Fruit fly (Drosophila melanogaster) whole organism, embryonic: ENCODE data around the gene GluRIID.

Experiments
- Abd-B ChIP-seq: fragments of 200-800 bp; sonication (Bioruptor generic); optimal IDR thresholded peaks from 2 replicates; lab custom pipeline; 2018; ENCODE audit warnings: missing biosample characterization, mild to moderate bottlenecking, missing genetic modification characterization, moderate library complexity
- CG11504 ChIP-seq: fragments of 200-800 bp; sonication (Bioruptor generic); optimal IDR thresholded peaks from 3 replicates; lab custom pipeline; 2019; ENCODE audit warnings: missing biosample characterization, mild to moderate bottlenecking, missing genetic modification characterization, moderate library complexity
- CG12071 ChIP-seq: fragments of 200-800 bp; sonication (Bioruptor generic); optimal IDR thresholded peaks from 3 replicates; lab custom pipeline; 2018; ENCODE audit warnings: missing biosample characterization, mild to moderate bottlenecking, missing genetic modification characterization
- CG14965 ChIP-seq: fragments of 200-800 bp; sonication (Bioruptor generic); optimal IDR thresholded peaks from 2 replicates; lab custom pipeline; 2016; ENCODE audit warnings: missing biosample characterization, missing genetic modification characterization, borderline replicate concordance
- CG15514 ChIP-seq: fragments of 200-800 bp; sonication (Bioruptor generic); optimal IDR thresholded peaks from 3 replicates; lab custom pipeline; 2017; ENCODE audit warnings: missing biosample characterization, missing genetic modification characterization, mild to moderate bottlenecking, moderate library complexity, missing genetic modification reagents
- CG2875 ChIP-seq: fragments of 200-800 bp; sonication (Bioruptor generic); optimal IDR thresholded peaks from 2 replicates; lab custom pipeline; 2017; ENCODE audit warnings: missing biosample characterization, mild to moderate bottlenecking, missing genetic modification characterization, missing genetic modification reagents
- CG32532 ChIP-seq: fragments of 200-800 bp; sonication (Bioruptor generic); IDR thresholded peaks from 2 replicates; pipeline ENCODE4 v1.3.6; 2022; ENCODE audit warnings: missing biosample characterization, missing genetic modification characterization
- CG34422 ChIP-seq: fragments of 200-800 bp; sonication (Bioruptor generic); IDR thresholded peaks from 3 replicates; pipeline ENCODE4 v1.3.6; 2022; ENCODE audit warnings: missing biosample characterization, missing genetic modification characterization
- CG7963 ChIP-seq: fragments of 200-800 bp; sonication (Bioruptor generic); IDR thresholded peaks from 3 replicates; pipeline ENCODE4 v1.3.6; 2022; ENCODE audit warnings: missing biosample characterization, missing genetic modification characterization; ENCODE audit not compliant: partially characterized antibody
- D ChIP-seq, 2 experiments: fragments of 200-800 bp in 1 of 2; fragments of >200 bp in 1 of 2; sonication (Bioruptor generic) in 1 of 2; optimal IDR thresholded peaks; 2 replicates in 1 of 2; 3 replicates in 1 of 2; lab custom pipeline; 2017; ENCODE audit warnings: mild to moderate bottlenecking in 1 of 2, missing biosample characterization in 1 of 2, missing genetic modification characterization in 1 of 2, missing genetic modification reagents in 1 of 2
- Dp ChIP-seq: fragments of 200-800 bp; sonication (Bioruptor generic); optimal IDR thresholded peaks from 2 replicates; lab custom pipeline; 2018; ENCODE audit warnings: missing biosample characterization, mild to moderate bottlenecking, missing genetic modification characterization, moderate library complexity
- Drgx ChIP-seq: fragments of 200-800 bp; sonication (Bioruptor generic); IDR thresholded peaks from 2 replicates; pipeline ENCODE4 v1.3.6; 2022; ENCODE audit warnings: missing biosample characterization, missing genetic modification characterization
- E2f1 ChIP-seq: fragments of 200-800 bp; sonication (Bioruptor generic); IDR thresholded peaks from 2 replicates; pipeline ENCODE4 v1.3.6; 2022; ENCODE audit warnings: missing biosample characterization, missing genetic modification characterization
- Ets65A ChIP-seq: fragments of 200-800 bp; sonication (Bioruptor generic); peaks from one replicate; lab custom pipeline; 2016; ENCODE audit warnings: missing biosample characterization, missing genetic modification characterization
- Hr39 ChIP-seq: fragments of >200 bp; optimal IDR thresholded peaks from 2 replicates; lab custom pipeline; 2017
- MESR4 ChIP-seq: fragments of 200-800 bp; sonication (Bioruptor generic); optimal IDR thresholded peaks from 2 replicates; lab custom pipeline; 2018; ENCODE audit warnings: missing biosample characterization, mild to moderate bottlenecking, missing genetic modification characterization, moderate library complexity
- Med ChIP-seq: fragments of 200-800 bp; sonication (Bioruptor generic); peaks from one replicate; lab custom pipeline; 2016; ENCODE audit warnings: missing biosample characterization, missing genetic modification characterization, mild to moderate bottlenecking, inconsistent platforms, moderate library complexity
- NC2α ChIP-seq: fragments of 200-800 bp; sonication (Bioruptor generic); optimal IDR thresholded peaks from 2 replicates; lab custom pipeline; 2016; ENCODE audit warnings: missing biosample characterization, missing genetic modification characterization
- Rfx ChIP-seq: fragments of 200-800 bp; sonication (Bioruptor generic); IDR thresholded peaks from 2 replicates; pipeline ENCODE4 v1.3.6; 2022; ENCODE audit warnings: missing biosample characterization, missing genetic modification characterization
- Tbp ChIP-seq: fragments of >200 bp; optimal IDR thresholded peaks from 2 replicates; lab custom pipeline; 2018; ENCODE audit warnings: missing biosample characterization, missing genetic modification characterization
- YL-1 ChIP-seq: fragments of 200-800 bp; sonication (Bioruptor generic); optimal IDR thresholded peaks from 3 replicates; lab custom pipeline; 2017; ENCODE audit warnings: missing biosample characterization, mild to moderate bottlenecking, missing genetic modification characterization
- al ChIP-seq: fragments of 200-800 bp; sonication (Bioruptor generic); IDR thresholded peaks from 2 replicates; pipeline ENCODE4 v1.3.6; 2022; ENCODE audit warnings: missing biosample characterization, missing genetic modification characterization
- chm ChIP-seq: fragments of 200-800 bp; sonication (Bioruptor generic); IDR thresholded peaks from 2 replicates; pipeline ENCODE4 v1.3.6; 2022; ENCODE audit warnings: missing biosample characterization, missing genetic modification characterization
- ci ChIP-seq: fragments of 200-800 bp; sonication (Bioruptor generic); IDR thresholded peaks from 3 replicates; pipeline ENCODE4 v1.3.6; 2022; ENCODE audit warnings: missing biosample characterization, missing genetic modification characterization
- dpn ChIP-seq, 2 experiments: fragments of 200-800 bp; sonication (Bioruptor generic); optimal IDR thresholded peaks; 3 replicates each; lab custom pipeline; 2016; ENCODE audit warnings: missing biosample characterization in 2 of 2, missing genetic modification characterization in 2 of 2
- ewg ChIP-seq: fragments of 200-800 bp; sonication (Bioruptor generic); optimal IDR thresholded peaks from 3 replicates; lab custom pipeline; 2017; ENCODE audit warnings: mild to moderate bottlenecking, missing biosample characterization, missing genetic modification reagents, missing genetic modification characterization
- eyg ChIP-seq: fragments of 200-800 bp; sonication (Bioruptor generic); optimal IDR thresholded peaks from 3 replicates; lab custom pipeline; 2016; ENCODE audit warnings: missing biosample characterization, missing genetic modification characterization
- kah ChIP-seq: fragments of 200-800 bp; sonication (Bioruptor generic); optimal IDR thresholded peaks from 2 replicates; lab custom pipeline; 2018; ENCODE audit warnings: missing biosample characterization, mild to moderate bottlenecking, missing genetic modification characterization
- knrl ChIP-seq: fragments of 200-800 bp; sonication (Bioruptor generic); IDR thresholded peaks from 3 replicates; pipeline ENCODE4 v1.3.6; 2022; ENCODE audit warnings: missing biosample characterization, missing genetic modification characterization; ENCODE audit not compliant: partially characterized antibody
- nerfin-1 ChIP-seq: fragments of 200-800 bp; sonication (Bioruptor generic); optimal IDR thresholded peaks from 3 replicates; lab custom pipeline; 2019; ENCODE audit warnings: missing biosample characterization, mild to moderate bottlenecking, missing genetic modification characterization, moderate library complexity
- oc ChIP-seq: fragments of 200-800 bp; sonication (Bioruptor generic); optimal IDR thresholded peaks from 2 replicates; lab custom pipeline; 2018; ENCODE audit warnings: missing biosample characterization, mild to moderate bottlenecking, missing genetic modification characterization, moderate library complexity
- odd ChIP-seq: fragments of 200-800 bp; sonication (Bioruptor generic); optimal IDR thresholded peaks from 2 replicates; lab custom pipeline; 2017; ENCODE audit warnings: missing biosample characterization, mild to moderate bottlenecking, missing genetic modification characterization
- scrt ChIP-seq: fragments of 200-800 bp; sonication (Bioruptor generic); optimal IDR thresholded peaks from 2 replicates; lab custom pipeline; 2018; ENCODE audit warnings: missing biosample characterization, mild to moderate bottlenecking, missing genetic modification characterization, moderate library complexity
- sens ChIP-seq: fragments of 200-800 bp; sonication (Bioruptor generic); peaks from one replicate; lab custom pipeline; 2016; ENCODE audit warnings: missing biosample characterization, missing genetic modification characterization
- seq ChIP-seq: fragments of 200-800 bp; sonication (Bioruptor generic); IDR thresholded peaks from 2 replicates; pipeline ENCODE4 v1.3.6; 2022; ENCODE audit warnings: missing biosample characterization, missing genetic modification characterization
- stc ChIP-seq: fragments of 200-800 bp; sonication (Bioruptor generic); IDR thresholded peaks from 2 replicates; pipeline ENCODE4 v1.3.6; 2022; ENCODE audit warnings: missing biosample characterization, missing genetic modification characterization
- vvl ChIP-seq: fragments of 200-800 bp; sonication (Bioruptor generic); IDR thresholded peaks from 2 replicates; pipeline ENCODE4 v1.3.6; 2022; ENCODE audit warnings: missing biosample characterization, missing genetic modification characterization
- z ChIP-seq: fragments of 200-800 bp; sonication (Bioruptor generic); IDR thresholded peaks from 3 replicates; pipeline ENCODE4 v1.3.6; 2022; ENCODE audit warnings: missing biosample characterization, missing genetic modification characterization
- zfh1 ChIP-seq: fragments of 200-800 bp; sonication (Bioruptor generic); IDR thresholded peaks from 3 replicates; pipeline ENCODE4 v1.3.6; 2022; ENCODE audit warnings: missing biosample characterization, missing genetic modification characterization

The GluRIID gene

DNA sequence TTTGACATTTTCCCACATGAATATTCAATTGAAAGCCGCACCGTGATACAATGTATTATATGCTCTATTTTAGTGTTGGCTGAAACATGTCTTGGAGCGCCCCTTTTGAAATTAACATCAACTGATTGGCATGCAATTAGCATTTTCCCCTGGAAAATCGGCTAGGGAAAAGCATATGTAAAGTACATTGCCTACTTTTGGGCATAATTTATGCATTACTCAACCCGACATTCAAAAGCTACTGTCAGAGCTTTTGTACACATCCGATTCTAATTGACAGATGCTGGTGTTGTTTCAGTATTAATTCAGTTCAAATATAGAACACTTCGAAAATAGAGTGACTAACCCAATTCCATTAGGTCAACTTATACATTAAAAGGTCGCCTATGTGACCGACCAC, 23.5 kb upstream of the GluRIID start (continued):
- TF ChIP-seq Abd-B (GFP tag; lab: Kevin White, UChicago) (no peak), CG14965 (GFP tag; lab: Kevin White, UChicago) (no peak), Tbp (GFP tag; lab: Kevin White, UChicago) (no peak), YL-1 (GFP tag; lab: Kevin White, UChicago) (no peak), zfh1 (GFP tag; lab: Robert Waterston, UW) (no peak)

dm6 chr3R:20669040-20669621, 16.9 kb upstream of the GluRIID start, which contains the start of gene Cpr92F:
Gene Cpr92F (plus strand): TSS chr3R:20669571.
- TF ChIP-seq CG11504 (tag; lab: Kevin White, UChicago) (peak; percentile 97), odd (GFP tag; lab: Kevin White, UChicago) (no peak)

dm6 chr3R:20659804-20660203, 7.6 kb upstream of the GluRIID start, which contains the start of gene Nep4:
Gene Nep4 (minus strand): TSS chr3R:20659904.
- TF ChIP-seq odd (GFP tag; lab: Kevin White, UChicago) = no peak
- TF ChIP-seq, all 482 proteins: peak for 0

- TF ChIP-seq Ets65A (GFP tag; lab: Kevin White, UChicago) (peak; percentile 9), Hr39 (no peak), CG11504 (tag; lab: Kevin White, UChicago) (peak; percentile 39), Drgx (GFP tag; lab: Robert Waterston, UW) (peak; percentile 38), eyg (GFP tag; lab: Kevin White, UChicago) (no peak)
Measured at dm6 chr3R:20656649-20657048, 4.4 kb upstream of the GluRIID start.

DNA sequence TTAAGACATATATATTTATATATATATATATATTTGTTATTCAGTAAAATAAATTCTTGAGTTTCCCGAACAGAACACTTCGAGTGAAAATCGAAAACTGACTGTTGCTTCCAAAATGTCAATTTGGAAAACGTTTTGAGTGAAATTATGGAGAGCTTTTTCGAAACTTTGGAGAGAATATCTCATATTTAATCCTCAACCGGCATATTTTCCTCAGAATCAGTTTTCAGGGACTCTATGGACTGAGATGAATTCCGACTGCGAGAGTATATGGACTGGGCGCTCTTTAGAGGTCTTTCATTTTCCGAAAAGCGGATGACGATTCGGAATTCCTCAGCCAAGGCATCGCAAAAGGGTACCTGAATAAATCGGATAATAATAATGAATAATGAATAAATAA, 3.6 kb downstream of the GluRIID start, which contains the start of gene GluRIIE:
Gene GluRIIE (minus strand): TSS at position 101 of the 400 bp plus-strand sequence.
- TF ChIP-seq sens (GFP tag; lab: Kevin White, UChicago) = no peak
- TF ChIP-seq z (GFP tag; lab: Robert Waterston, UW) = peak; percentile 84

DNA sequence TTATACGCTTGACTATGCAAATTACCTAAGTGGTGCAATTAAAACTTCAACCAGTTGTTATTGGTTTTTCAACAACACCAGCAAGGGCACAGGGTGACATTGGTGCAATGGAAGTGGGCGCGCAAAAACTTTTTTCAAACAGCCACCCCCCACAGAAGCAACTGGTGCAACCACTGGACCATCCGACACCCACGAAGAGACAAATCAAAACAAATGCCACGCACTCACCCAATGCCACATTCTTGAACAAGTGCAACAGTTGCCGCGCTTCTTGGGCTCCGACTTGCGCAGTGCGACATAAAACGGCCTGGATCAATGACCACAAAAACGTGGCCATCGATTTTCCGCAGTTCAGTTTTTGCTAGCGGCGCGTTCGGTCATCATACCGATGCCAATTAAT, 16.5 kb downstream of the GluRIID start:
- TF ChIP-seq stc = 0 out of 2 replicates have a peak, but pooled peaks have one; percentile 27
- peak; percentile 8 for TF ChIP-seq MESR4
- no peak; the same call in 1 of the 2 replicates for TF ChIP-seq Rfx (GFP tag; lab: Robert Waterston, UW)
- peak; percentile 46 for TF ChIP-seq chm (GFP tag; lab: Robert Waterston, UW)
- TF ChIP-seq NC2α = peak; percentile 16
- no peak for TF ChIP-seq dpn (GFP tag; optimal IDR thresholded peaks at IDR 0.05; lab: Kevin White, UChicago)
- TF ChIP-seq al (GFP tag; lab: Robert Waterston, UW) = 0 out of 2 replicates have a peak, but pooled peaks have one; percentile 7
- TF ChIP-seq CG32532 (GFP tag; lab: Robert Waterston, UW) = peak; percentile 46; the same call in 1 of the 2 replicates
- peak; percentile 30 for TF ChIP-seq CG15514 (GFP tag; lab: Kevin White, UChicago)
- TF ChIP-seq Med = peak; percentile 71
- peak; percentile 34 for TF ChIP-seq kah (GFP tag; lab: Kevin White, UChicago)
- peak; percentile 15 for TF ChIP-seq CG12071 (GFP tag; lab: Kevin White, UChicago)
- TF ChIP-seq CG7963 = 0 out of 3 replicates have a peak, but pooled peaks have one; percentile 37
- TF ChIP-seq CG34422 = peak; percentile 65; the same call in 1 of the 3 replicates
- TF ChIP-seq seq (GFP tag; lab: Robert Waterston, UW) = peak; percentile 62
- peak; percentile 28; the same call in 1 of the 2 replicates for TF ChIP-seq E2f1
- TF ChIP-seq Dp (GFP tag; lab: Kevin White, UChicago) = peak; percentile 87
- TF ChIP-seq zfh1 (GFP tag; lab: Robert Waterston, UW) = 0 out of 3 replicates have a peak, but pooled peaks have one; percentile 18
- TF ChIP-seq nerfin-1 = peak; percentile 90
- no peak for TF ChIP-seq knrl (GFP tag; lab: Robert Waterston, UW)
- TF ChIP-seq ewg (GFP tag; lab: Kevin White, UChicago) = peak; percentile 93
- TF ChIP-seq vvl (GFP tag; lab: Robert Waterston, UW) = peak; percentile 8; the same call in 1 of the 2 replicates
- TF ChIP-seq oc (tag; lab: Kevin White, UChicago) = no peak
- no peak for TF ChIP-seq CG2875 (GFP tag; lab: Kevin White, UChicago)
- peak; percentile 58; the same call in 1 of the 3 replicates for TF ChIP-seq ci
- peak; percentile 100 for TF ChIP-seq scrt (GFP tag; lab: Kevin White, UChicago)
- TF ChIP-seq D (optimal IDR thresholded peaks at IDR 0.05; lab: Kevin White, UChicago) = no peak
- no peak for TF ChIP-seq D (GFP tag; optimal IDR thresholded peaks at IDR 0.05; lab: Kevin White, UChicago)
